Worm (Caenorhabditis elegans) whole organism, young adult: ENCODE results near the gene W08E12.4.
"Not testable (repeated sequence)": the region's sequence is repeated elsewhere in the genome, so short reads cannot be mapped to it uniquely, and the experiment has no call there.

ENCODE experiments used
- B0019.2 ChIP-seq: fragments of 200-800 bp; sonication (Bioruptor generic); conservative IDR thresholded peaks from 2 replicates; pipeline ENCODE4 v1.3.6; 2022; ENCODE audit warnings: missing genetic modification reagents, missing genetic modification characterization, missing compliant biosample characterization
- C06A6.2 ChIP-seq: fragments of 200-800 bp; sonication (Bioruptor generic); conservative IDR thresholded peaks from 2 replicates; pipeline ENCODE4 v1.3.6; 2022; ENCODE audit warnings: missing genetic modification characterization, missing compliant biosample characterization
- C17E4.6 ChIP-seq: fragments of 200-800 bp; sonication (Bioruptor generic); IDR thresholded peaks from 2 replicates; pipeline ENCODE4 v1.3.6; 2022; ENCODE audit warnings: missing genetic modification reagents, missing genetic modification characterization, missing compliant biosample characterization
- F37B4.10 ChIP-seq: fragments of 200-800 bp; sonication (Bioruptor generic); IDR thresholded peaks from 2 replicates; pipeline ENCODE4 v1.3.6; 2022; ENCODE audit warnings: missing genetic modification characterization, missing compliant biosample characterization
- F57C9.4 ChIP-seq: sonication (generic microtip); optimal IDR thresholded peaks from 2 replicates; lab custom pipeline; 2017; ENCODE audit warnings: mild to moderate bottlenecking, missing genetic modification characterization, missing compliant biosample characterization
- K11D2.4 ChIP-seq: fragments of 200-800 bp; sonication (Bioruptor generic); IDR thresholded peaks from 2 replicates; pipeline ENCODE4 v1.3.6; 2022; ENCODE audit warnings: missing genetic modification reagents, missing genetic modification characterization, missing compliant biosample characterization
- Y53G8AR.9 ChIP-seq: fragments of 200-800 bp; sonication (Bioruptor generic); conservative IDR thresholded peaks from 2 replicates; pipeline ENCODE4 v1.3.6; 2022; ENCODE audit warnings: missing genetic modification reagents, missing genetic modification characterization, missing compliant biosample characterization
- Y67H2A.10 ChIP-seq: fragments of 200-800 bp; sonication (Bioruptor generic); conservative IDR thresholded peaks from 2 replicates; pipeline ENCODE4 v1.3.6; 2022; ENCODE audit warnings: missing genetic modification reagents, missing genetic modification characterization, missing compliant biosample characterization
- Y79H2A.3 ChIP-seq: fragments of 200-800 bp; sonication (Bioruptor generic); conservative IDR thresholded peaks from 2 replicates; pipeline ENCODE4 v1.3.6; 2022; ENCODE audit warnings: missing genetic modification reagents, missing genetic modification characterization, missing compliant biosample characterization
- Y95B8A.8 ChIP-seq: fragments of 200-800 bp; sonication (Bioruptor generic); IDR thresholded peaks from 2 replicates; pipeline ENCODE4 v1.3.6; 2022; ENCODE audit warnings: missing genetic modification reagents, missing genetic modification characterization, missing compliant biosample characterization
- ZK185.1 ChIP-seq: sonication (generic microtip); optimal IDR thresholded peaks from 2 replicates; lab custom pipeline; 2016; ENCODE audit warnings: mild to moderate bottlenecking, missing genetic modification characterization, missing compliant biosample characterization; ENCODE audit not compliant: poor library complexity, severe bottlenecking
- athp-1 ChIP-seq: sonication (generic microtip); optimal IDR thresholded peaks from 2 replicates; lab custom pipeline; 2017; ENCODE audit warnings: mild to moderate bottlenecking, missing genetic modification characterization, missing compliant biosample characterization
- attf-5 ChIP-seq: fragments of 200-800 bp; sonication (Bioruptor generic); optimal IDR thresholded peaks from 2 replicates; lab custom pipeline; 2018; ENCODE audit warnings: mild to moderate bottlenecking, missing genetic modification characterization, missing compliant biosample characterization
- attf-6 ChIP-seq: fragments of 200-800 bp; sonication (Bioruptor generic); IDR thresholded peaks from 2 replicates; pipeline ENCODE4 v1.3.6; 2022; ENCODE audit warnings: missing genetic modification reagents, missing genetic modification characterization, missing compliant biosample characterization
- bed-1 ChIP-seq: fragments of 200-800 bp; sonication (Bioruptor generic); IDR thresholded peaks from 2 replicates; pipeline ENCODE4 v1.3.6; 2022; ENCODE audit warnings: missing genetic modification reagents, missing genetic modification characterization, missing compliant biosample characterization
- cebp-1 ChIP-seq, 2 experiments: fragments of 200-800 bp in 1 of 2; sonication (Bioruptor generic) in 1 of 2; sonication (generic microtip) in 1 of 2; IDR thresholded peaks in 1 of 2; optimal IDR thresholded peaks in 1 of 2; 2 replicates each; pipeline versions ENCODE4 v1.3.6 to Lab custom; 2017 to 2022; ENCODE audit warnings: missing compliant biosample characterization in 2 of 2, missing genetic modification characterization in 2 of 2, mild to moderate bottlenecking in 1 of 2, missing genetic modification reagents in 1 of 2, moderate library complexity in 1 of 2
- cebp-2 ChIP-seq: fragments of 200-800 bp; sonication (Bioruptor generic); IDR thresholded peaks from 2 replicates; pipeline ENCODE4 v1.3.6; 2022; ENCODE audit warnings: missing genetic modification characterization, missing compliant biosample characterization
- ceh-100 ChIP-seq: fragments of 200-800 bp; sonication (Bioruptor generic); IDR thresholded peaks from 2 replicates; pipeline ENCODE4 v1.3.6; 2022; ENCODE audit warnings: missing genetic modification reagents, missing genetic modification characterization, missing compliant biosample characterization
- ceh-27 ChIP-seq: fragments of 200-800 bp; sonication (Bioruptor generic); optimal IDR thresholded peaks from 2 replicates; lab custom pipeline; 2018; ENCODE audit warnings: mild to moderate bottlenecking, missing genetic modification characterization, moderate library complexity, missing compliant biosample characterization
- ceh-91 ChIP-seq: fragments of 200-800 bp; sonication (Bioruptor generic); IDR thresholded peaks from 2 replicates; pipeline ENCODE4 v1.3.6; 2022; ENCODE audit warnings: missing genetic modification reagents, missing genetic modification characterization, missing compliant biosample characterization
- chd-7 ChIP-seq: sonication (generic microtip); optimal IDR thresholded peaks from 2 replicates; lab custom pipeline; 2016; ENCODE audit warnings: mild to moderate bottlenecking, missing genetic modification characterization, moderate library complexity, missing compliant biosample characterization
- dpl-1 ChIP-seq: fragments of 150-350 bp; optimal IDR thresholded peaks from 2 replicates; lab custom pipeline; 2014; ENCODE audit warnings: missing biosample characterization, missing genetic modification reagents, missing genetic modification characterization
- egl-18 ChIP-seq: fragments of 200-800 bp; sonication (Bioruptor generic); IDR thresholded peaks from 2 replicates; pipeline ENCODE4 v1.3.6; 2022; ENCODE audit warnings: missing genetic modification reagents, missing genetic modification characterization, missing compliant biosample characterization
- egl-44 ChIP-seq: fragments of 200-800 bp; sonication (Bioruptor generic); IDR thresholded peaks from 2 replicates; pipeline ENCODE4 v1.3.6; 2022; ENCODE audit warnings: missing genetic modification reagents, missing genetic modification characterization, missing compliant biosample characterization
- him-1 ChIP-seq: sonication (generic microtip); optimal IDR thresholded peaks from 2 replicates; lab custom pipeline; 2016; ENCODE audit warnings: missing genotype, missing genetic modification reagents, missing genetic modification characterization, missing compliant biosample characterization
- hmg-20 ChIP-seq: fragments of 200-800 bp; sonication (Bioruptor generic); IDR thresholded peaks from 2 replicates; pipeline ENCODE4 v1.3.6; 2022; ENCODE audit warnings: missing genetic modification reagents, missing genetic modification characterization, missing compliant biosample characterization
- hrde-1 ChIP-seq: sonication (generic microtip); optimal IDR thresholded peaks from 2 replicates; lab custom pipeline; 2016; ENCODE audit warnings: missing genetic modification characterization, mild to moderate bottlenecking, missing compliant biosample characterization, moderate library complexity, missing genotype, missing genetic modification reagents, borderline replicate concordance
- hsf-1 ChIP-seq: fragments of 200-800 bp; sonication (Bioruptor generic); IDR thresholded peaks from 2 replicates; pipeline ENCODE4 v1.3.6; 2022; ENCODE audit warnings: missing genetic modification reagents, missing genetic modification characterization, missing compliant biosample characterization
- lin-40 ChIP-seq: sonication (generic microtip); optimal IDR thresholded peaks from 2 replicates; lab custom pipeline; 2016; ENCODE audit warnings: missing genetic modification characterization, mild to moderate bottlenecking, missing compliant biosample characterization, missing genotype, missing genetic modification reagents
- lin-54 ChIP-seq: fragments of 200-800 bp; sonication (Bioruptor generic); optimal IDR thresholded peaks from 2 replicates; lab custom pipeline; 2018; ENCODE audit warnings: mild to moderate bottlenecking, missing genetic modification characterization, missing compliant biosample characterization
- lir-1 ChIP-seq: fragments of 200-800 bp; sonication (Bioruptor generic); conservative IDR thresholded peaks from 2 replicates; pipeline ENCODE4 v1.3.6; 2022; ENCODE audit warnings: missing genetic modification reagents, missing genetic modification characterization, missing compliant biosample characterization
- lsl-1 ChIP-seq: fragments of 200-800 bp; sonication (Bioruptor generic); optimal IDR thresholded peaks from 2 replicates; lab custom pipeline; 2018; ENCODE audit warnings: mild to moderate bottlenecking, missing genetic modification characterization, moderate library complexity, missing compliant biosample characterization
- madf-3 ChIP-seq: fragments of 200-800 bp; sonication (Bioruptor generic); IDR thresholded peaks from 2 replicates; pipeline ENCODE4 v1.3.6; 2022; ENCODE audit warnings: missing genetic modification reagents, missing genetic modification characterization, missing compliant biosample characterization
- madf-6 ChIP-seq: fragments of 200-800 bp; sonication (Bioruptor generic); IDR thresholded peaks from 2 replicates; pipeline ENCODE4 v1.3.6; 2022; ENCODE audit warnings: missing genetic modification reagents, missing genetic modification characterization, missing compliant biosample characterization
- madf-8 ChIP-seq: fragments of 200-800 bp; sonication (Bioruptor generic); conservative IDR thresholded peaks from 2 replicates; pipeline ENCODE4 v1.3.6; 2022; ENCODE audit warnings: missing genetic modification reagents, missing genetic modification characterization, missing compliant biosample characterization
- mcd-1 ChIP-seq: fragments of 200-800 bp; sonication (Bioruptor generic); IDR thresholded peaks from 2 replicates; pipeline ENCODE4 v1.3.6; 2022; ENCODE audit warnings: missing genetic modification reagents, missing genetic modification characterization, missing compliant biosample characterization
- nfyb-1 ChIP-seq: fragments of 200-800 bp; sonication (Bioruptor generic); IDR thresholded peaks from 2 replicates; pipeline ENCODE4 v1.3.6; 2022; ENCODE audit warnings: missing genetic modification reagents, missing genetic modification characterization, missing compliant biosample characterization
- nhr-80 ChIP-seq: sonication (generic microtip); optimal IDR thresholded peaks from 2 replicates; lab custom pipeline; 2016; ENCODE audit warnings: missing genetic modification characterization, missing compliant biosample characterization
- nhr-90 ChIP-seq: sonication (generic microtip); optimal IDR thresholded peaks from 2 replicates; lab custom pipeline; 2016; ENCODE audit warnings: missing genotype, mild to moderate bottlenecking, missing genetic modification characterization, missing compliant biosample characterization
- snpc-4 ChIP-seq, 5 experiments: fragments of 150-350 bp in 1 of 5; sonication (generic microtip) in 4 of 5; optimal IDR thresholded peaks; 2 replicates each; lab custom pipeline; 2014 to 2018; ENCODE audit warnings: missing genetic modification characterization in 5 of 5, missing biosample characterization in 3 of 5, antibody characterized with exemption in 2 of 5, mild to moderate bottlenecking in 2 of 5, missing compliant biosample characterization in 2 of 5, missing genotype in 2 of 5, moderate library complexity in 2 of 5, missing genetic modification reagents in 1 of 5
- somi-1 ChIP-seq: fragments of 200-800 bp; sonication (Bioruptor generic); optimal IDR thresholded peaks from 2 replicates; lab custom pipeline; 2018; ENCODE audit warnings: mild to moderate bottlenecking, missing genetic modification characterization, missing compliant biosample characterization
- tlf-1 ChIP-seq: fragments of 200-800 bp; sonication (Bioruptor generic); optimal IDR thresholded peaks from 2 replicates; lab custom pipeline; 2018; ENCODE audit warnings: mild to moderate bottlenecking, missing genetic modification characterization, missing compliant biosample characterization
- xnd-1 ChIP-seq: sonication (generic microtip); optimal IDR thresholded peaks from 2 replicates; lab custom pipeline; 2016; ENCODE audit warnings: missing genotype, missing genetic modification reagents, missing genetic modification characterization, missing compliant biosample characterization
- ztf-18 ChIP-seq: sonication (generic microtip); optimal IDR thresholded peaks from 2 replicates; lab custom pipeline; 2016; ENCODE audit warnings: missing genotype, mild to moderate bottlenecking, missing genetic modification characterization, missing compliant biosample characterization
- ztf-26 ChIP-seq: sonication (generic microtip); optimal IDR thresholded peaks from 2 replicates; lab custom pipeline; 2017; ENCODE audit warnings: missing genetic modification characterization, missing compliant biosample characterization
- ztf-28 ChIP-seq: fragments of 200-800 bp; sonication (Bioruptor generic); IDR thresholded peaks from 2 replicates; pipeline ENCODE4 v1.3.6; 2022; ENCODE audit warnings: missing genetic modification reagents, missing genetic modification characterization, missing compliant biosample characterization
- ztf-6 ChIP-seq: fragments of 200-800 bp; sonication (Bioruptor generic); IDR thresholded peaks from 2 replicates; pipeline ENCODE4 v1.3.6; 2022; ENCODE audit warnings: missing genetic modification reagents, missing genetic modification characterization, missing compliant biosample characterization

Gene W08E12.4

ce11 chrIV:3313311-3313710 lies 11.2 kb downstream of the W08E12.4 start:
- TF ChIP-seq Y79H2A.3 (GFP tag; lab: Robert Waterston, UW) (peak; percentile 98), ztf-26 (tag; lab: Kevin White, UChicago) (peak; percentile 82), egl-18 (GFP tag; lab: Robert Waterston, UW) (peak; percentile 95), C17E4.6 (peak; percentile 94), Y67H2A.10 (GFP tag; lab: Robert Waterston, UW) (peak; percentile 88), ZK185.1 (tag; lab: Kevin White, UChicago) (peak; percentile 39), nhr-80 (peak; percentile 37), Y53G8AR.9 (peak; percentile 99), ztf-6 (GFP tag; lab: Robert Waterston, UW) (peak; percentile 79; the same call in 1 of the 2 replicates), ztf-28 (GFP tag; lab: Robert Waterston, UW) (peak; percentile 97), attf-5 (peak; percentile 78), ceh-100 (peak; percentile 91), F37B4.10 (GFP tag; lab: Robert Waterston, UW) (peak; percentile 96), hmg-20 (GFP tag; lab: Robert Waterston, UW) (peak; percentile 89), athp-1 (tag; lab: Kevin White, UChicago) (peak; percentile 2), lin-40 (peak; percentile 79), dpl-1 (GFP tag; lab: Kevin White, UChicago) (peak; percentile 12), lir-1 (GFP tag; lab: Robert Waterston, UW) (peak; percentile 93), nfyb-1 (GFP tag; lab: Robert Waterston, UW) (peak; percentile 98), nhr-90 (tag; lab: Kevin White, UChicago) (peak; percentile 6), ceh-27 (GFP tag; lab: Kevin White, UChicago) (peak; percentile 54), hrde-1 (tag; lab: Kevin White, UChicago) (peak; percentile 9), lsl-1 (GFP tag; lab: Kevin White, UChicago) (peak; percentile 85), madf-3 (GFP tag; lab: Robert Waterston, UW) (peak; percentile 97), K11D2.4 (GFP tag; lab: Robert Waterston, UW) (peak; percentile 97), him-1 (tag; lab: Kevin White, UChicago) (peak; percentile 45), madf-8 (GFP tag; lab: Robert Waterston, UW) (peak; percentile 93), mcd-1 (GFP tag; lab: Robert Waterston, UW) (peak; percentile 99), attf-6 (GFP tag; lab: Robert Waterston, UW) (peak; percentile 85), snpc-4 (tag; optimal IDR thresholded peaks at IDR 0.05; lab: Kevin White, UChicago) (peak in 2 of 4 experiments; percentile 45 to 72), egl-44 (GFP tag; lab: Robert Waterston, UW) (peak; percentile 97), chd-7 (tag; lab: Kevin White, UChicago) (peak; percentile 26), madf-6 (GFP tag; lab: Robert Waterston, UW) (peak; percentile 98), cebp-1 (GFP tag; IDR thresholded peaks at IDR 0.05; lab: Robert Waterston, UW) (peak; percentile 92), cebp-1 (tag; optimal IDR thresholded peaks at IDR 0.05; lab: Kevin White, UChicago) (peak; percentile 81), ztf-18 (tag; lab: Kevin White, UChicago) (peak; percentile 43), tlf-1 (peak; percentile 92), B0019.2 (GFP tag; lab: Robert Waterston, UW) (peak; percentile 93), somi-1 (GFP tag; lab: Kevin White, UChicago) (peak; percentile 64), Y95B8A.8 (peak; percentile 98), C06A6.2 (peak; percentile 96), ceh-91 (GFP tag; lab: Robert Waterston, UW) (peak; percentile 98), cebp-2 (GFP tag; lab: Robert Waterston, UW) (peak; percentile 95; the same call in 1 of the 2 replicates), bed-1 (0 out of 2 replicates have a peak, but pooled peaks have one; percentile 41), F57C9.4 (peak; percentile 89), lin-54 (GFP tag; lab: Kevin White, UChicago) (peak; percentile 92), hsf-1 (GFP tag; lab: Robert Waterston, UW) (peak; percentile 91), xnd-1 (tag; lab: Kevin White, UChicago) (peak; percentile 84)
- TF ChIP-seq snpc-4 (GFP tag; optimal IDR thresholded peaks at IDR 0.05; lab: Kevin White, UChicago) = not testable (repeated sequence)
